Worm (Caenorhabditis elegans): ENCODE measurements around the gene glb-19.
"Not testable (repeated sequence)": the region's sequence is repeated elsewhere in the genome, so short reads cannot be mapped to it uniquely, and the experiment has no call there.

The glb-19 gene

ce11 chrIV:10688972-10689567 lies 35.1 kb upstream of the glb-19 start, which contains the start of gene R102.3 (continued):
- TF ChIP-seq ctbp-1 (GFP tag; IDR thresholded peaks at IDR 0.05): no peak

ce11 chrIV:10687307-10687706 lies 33.4 kb upstream of the glb-19 start, which contains the start of gene R102.2:
Gene R102.2 (plus strand): TSS chrIV:10687607.
- not testable (repeated sequence) for TF ChIP-seq R02D3.7 (tag; optimal IDR thresholded peaks at IDR 0.05); nhr-28 (tag; optimal IDR thresholded peaks at IDR 0.05); fkh-10 (GFP tag; optimal IDR thresholded peaks at IDR 0.05)

- no peak for TF ChIP-seq spr-3 (GFP tag; optimal IDR thresholded peaks at IDR 0.05)
- TF ChIP-seq unc-62 (GFP tag; optimal IDR thresholded peaks at IDR 0.05 in 1 of 2): no peak
- TF ChIP-seq unc-62 (tag; optimal IDR thresholded peaks at IDR 0.05): no peak
- TF ChIP-seq nhr-25 (tag; optimal IDR thresholded peaks at IDR 0.05; ENCODE audit: borderline replicate concordance, insufficient read depth): no peak
These were observed 31.8 kb upstream of the glb-19 start, which contains the start of the genes K08C7.6 and R102.1 for ce11 chrIV:10685758-10686157. Gene K08C7.6 (minus strand): TSS chrIV:10685858. Gene R102.1 (plus strand): TSS chrIV:10686048.

DNA sequence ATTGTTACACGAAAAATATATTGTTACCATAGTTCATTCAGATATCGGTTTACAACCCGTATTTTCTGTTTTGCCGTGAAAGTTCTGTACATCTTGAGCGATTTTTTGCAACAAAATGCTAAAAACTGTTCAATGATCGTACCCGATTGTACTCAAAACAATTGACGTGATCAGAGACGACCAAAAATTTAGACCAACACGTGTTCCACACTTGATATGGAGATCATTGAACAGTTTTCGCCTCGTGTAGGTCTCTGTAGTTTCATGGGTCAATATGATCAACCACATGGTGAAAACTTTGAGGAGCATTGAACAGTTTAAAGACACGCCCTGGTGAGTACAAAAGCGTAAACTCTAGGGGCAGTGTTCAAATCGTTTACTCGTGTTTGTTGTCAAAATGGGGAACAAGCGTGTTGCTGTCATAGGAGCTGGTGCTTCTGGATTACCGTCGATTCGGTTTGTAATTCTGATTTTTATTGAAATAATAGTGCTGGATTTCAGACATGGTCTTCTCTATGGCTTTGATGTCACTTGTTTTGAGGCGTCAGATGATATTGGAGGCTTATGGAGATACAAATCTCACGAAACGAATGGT lies 28.3 kb upstream of the glb-19 start, which contains the start of gene fmo-2:
Gene fmo-2 (plus strand): TSS at position 370 of the 595 bp plus-strand sequence.
- TF ChIP-seq saeg-2 (GFP tag; IDR thresholded peaks at IDR 0.05) (no peak), mdt-29 (GFP tag; IDR thresholded peaks at IDR 0.05) (no peak), F37D6.2 (tag; optimal IDR thresholded peaks at IDR 0.05) (no peak), spr-1 (tag; optimal IDR thresholded peaks at IDR 0.05) (no peak), tra-1 (GFP tag; IDR thresholded peaks at IDR 0.05) (0 out of 2 replicates have a peak, but pooled peaks have one; percentile 28), lin-13 (GFP tag; optimal IDR thresholded peaks at IDR 0.05) (no peak), hmg-1.1 (GFP tag; IDR thresholded peaks at IDR 0.05) (no peak), dmd-6 (GFP tag; IDR thresholded peaks at IDR 0.05) (0 out of 2 replicates have a peak, but pooled peaks have one; percentile 31), ztf-11 (tag; optimal IDR thresholded peaks at IDR 0.05) (no peak), dpl-1 (GFP tag; optimal IDR thresholded peaks at IDR 0.05) (no peak), ama-1 (optimal IDR thresholded peaks at IDR 0.05) (no peak), daf-12 (tag; optimal IDR thresholded peaks at IDR 0.05) (no peak), hif-1 (tag; optimal IDR thresholded peaks at IDR 0.05) (no peak), snpc-4 (tag; optimal IDR thresholded peaks at IDR 0.05) (no peak), nhr-48 (tag; optimal IDR thresholded peaks at IDR 0.05) (no peak), tag-97 (GFP tag; IDR thresholded peaks at IDR 0.05) (no peak), fkh-10 (GFP tag; optimal IDR thresholded peaks at IDR 0.05) (no peak), mdl-1 (tag; optimal IDR thresholded peaks at IDR 0.05) (peak in 1 of 2 experiments; percentile 74), madf-9 (GFP tag; conservative IDR thresholded peaks at IDR 0.05) (no peak), ceh-82 (tag; optimal IDR thresholded peaks at IDR 0.05) (no peak), nhr-237 (tag; optimal IDR thresholded peaks at IDR 0.05) (no peak), unc-62 (GFP tag; optimal IDR thresholded peaks at IDR 0.05 in 1 of 2) (peak in 1 of 2 experiments; percentile 99), unc-62 (tag; optimal IDR thresholded peaks at IDR 0.05) (no peak), daf-8 (GFP tag; IDR thresholded peaks at IDR 0.05) (no peak), nhr-10 (tag; optimal IDR thresholded peaks at IDR 0.05) (no peak), F10B5.3 (tag; optimal IDR thresholded peaks at IDR 0.05) (no peak), R02D3.7 (tag; optimal IDR thresholded peaks at IDR 0.05) (no peak), mxl-3 (GFP tag; optimal IDR thresholded peaks at IDR 0.05) (peak; percentile 80), T20F7.1 (GFP tag; optimal IDR thresholded peaks at IDR 0.05) (no peak), nhr-28 (tag; optimal IDR thresholded peaks at IDR 0.05) (peak; percentile 76), unc-130 (GFP tag; optimal IDR thresholded peaks at IDR 0.05) (no peak), nhr-11 (tag; optimal IDR thresholded peaks at IDR 0.05) (no peak), F44E2.7 (GFP tag; IDR thresholded peaks at IDR 0.05) (no peak), Y48G9A.11 (GFP tag; IDR thresholded peaks at IDR 0.05) (no peak), ceh-62 (tag; optimal IDR thresholded peaks at IDR 0.05) (no peak), ceh-20 (GFP tag; IDR thresholded peaks at IDR 0.05) (no peak), zfp-3 (GFP tag; conservative IDR thresholded peaks at IDR 0.05) (no peak), ZK337.2 (GFP tag; IDR thresholded peaks at IDR 0.05) (no peak), lin-29 (GFP tag; IDR thresholded peaks at IDR 0.05) (no peak), ceh-44 (GFP tag; IDR thresholded peaks at IDR 0.05) (no peak), zip-2 (tag; optimal IDR thresholded peaks at IDR 0.05) (no peak)
